Fruit fly (Drosophila melanogaster): ENCODE data around the gene Or67c.

- no peak for TF ChIP-seq psq (optimal IDR thresholded peaks at IDR 0.05)
- TF ChIP-seq usp (GFP tag; optimal IDR thresholded peaks at IDR 0.05) = no peak
- no peak for TF ChIP-seq EcR (GFP tag; optimal IDR thresholded peaks at IDR 0.05)
- TF ChIP-seq pan (optimal IDR thresholded peaks at IDR 0.05) = no peak
- TF ChIP-seq Dll (optimal IDR thresholded peaks at IDR 0.05) = no peak
Measured at dm6 chr3L:10246226-10246778, 1.8 kb upstream of the Or67c start.
